Worm (Caenorhabditis elegans): ENCODE data around the gene scl-3.

ce11 chrIV:13044980-13045379 lies 14.4 kb upstream of the scl-3 start:
- TF ChIP-seq ets-7 (tag; optimal IDR thresholded peaks at IDR 0.05) (no peak), F13C5.2 (tag; optimal IDR thresholded peaks at IDR 0.05) (no peak), ama-1 (optimal IDR thresholded peaks at IDR 0.05) (no peak), tbx-11 (GFP tag; IDR thresholded peaks at IDR 0.05) (no peak), sea-1 (GFP tag; conservative IDR thresholded peaks at IDR 0.05) (no peak)

All from whole organism, early embryonic.